Fruit fly (Drosophila melanogaster) whole organism, embryonic: Measurements from ENCODE around the gene Ythdc1.
A peak's percentile ranks its signal among the peaks of the same experiment; 100 is the strongest.

Experiments
- Aef1 ChIP-seq: fragments of 200-800 bp; sonication (Bioruptor generic); IDR thresholded peaks from 3 replicates; pipeline ENCODE4 v1.3.6; 2022; ENCODE audit warnings: missing biosample characterization, missing genetic modification characterization
- Atf6 ChIP-seq: fragments of 200-800 bp; sonication (Bioruptor generic); IDR thresholded peaks from 2 replicates; pipeline ENCODE4 v1.3.6; 2022; ENCODE audit warnings: missing biosample characterization, missing genetic modification characterization
- Bgb ChIP-seq: fragments of 200-800 bp; sonication (Bioruptor generic); IDR thresholded peaks from 2 replicates; pipeline ENCODE4 v1.3.6; 2022; ENCODE audit warnings: missing biosample characterization, missing genetic modification characterization; ENCODE audit not compliant: partially characterized antibody
- CG11247 ChIP-seq: fragments of 200-800 bp; sonication (Bioruptor generic); IDR thresholded peaks from 2 replicates; pipeline ENCODE4 v1.3.6; 2022; ENCODE audit warnings: missing biosample characterization, missing genetic modification characterization
- CG12071 ChIP-seq: fragments of 200-800 bp; sonication (Bioruptor generic); optimal IDR thresholded peaks from 3 replicates; lab custom pipeline; 2018; ENCODE audit warnings: missing biosample characterization, mild to moderate bottlenecking, missing genetic modification characterization
- CG12219 ChIP-seq: fragments of 200-800 bp; sonication (Bioruptor generic); optimal IDR thresholded peaks from 3 replicates; lab custom pipeline; 2018; ENCODE audit warnings: missing biosample characterization, mild to moderate bottlenecking, missing genetic modification characterization
- CG12942 ChIP-seq: fragments of 200-800 bp; sonication (Bioruptor generic); optimal IDR thresholded peaks from 3 replicates; lab custom pipeline; 2016; ENCODE audit warnings: missing biosample characterization, missing genetic modification characterization
- CG14441 ChIP-seq: fragments of 200-800 bp; sonication (Bioruptor generic); IDR thresholded peaks from 2 replicates; pipeline ENCODE4 v1.3.6; 2022; ENCODE audit warnings: missing biosample characterization, missing genetic modification characterization
- CG15601 ChIP-seq: fragments of 200-800 bp; sonication (Bioruptor generic); optimal IDR thresholded peaks from 3 replicates; lab custom pipeline; 2019; ENCODE audit warnings: missing biosample characterization, mild to moderate bottlenecking, missing genetic modification characterization, moderate library complexity
- CG1603 ChIP-seq: fragments of 200-800 bp; sonication (Bioruptor generic); optimal IDR thresholded peaks from 2 replicates; lab custom pipeline; 2019; ENCODE audit warnings: missing biosample characterization, mild to moderate bottlenecking, missing genetic modification characterization, moderate library complexity
- CG17385 ChIP-seq: fragments of 200-800 bp; sonication (Bioruptor generic); optimal IDR thresholded peaks from 3 replicates; lab custom pipeline; 2018; ENCODE audit warnings: missing biosample characterization, mild to moderate bottlenecking, missing genetic modification characterization
- CG17829 ChIP-seq: fragments of 200-800 bp; optimal IDR thresholded peaks from 2 replicates; lab custom pipeline; 2019; ENCODE audit warnings: missing biosample characterization, mild to moderate bottlenecking, missing genetic modification characterization, moderate library complexity
- CG18476 ChIP-seq: fragments of 200-800 bp; sonication (Bioruptor generic); optimal IDR thresholded peaks from 2 replicates; lab custom pipeline; 2016; ENCODE audit warnings: missing biosample characterization, mild to moderate bottlenecking, missing genetic modification characterization
- CG18619 ChIP-seq: fragments of 200-800 bp; sonication (Bioruptor generic); optimal IDR thresholded peaks from 3 replicates; lab custom pipeline; 2017; ENCODE audit warnings: missing biosample characterization, mild to moderate bottlenecking, missing genetic modification characterization
- CG31365 ChIP-seq: fragments of 200-800 bp; sonication (Bioruptor generic); optimal IDR thresholded peaks from 2 replicates; lab custom pipeline; 2018; ENCODE audit warnings: missing biosample characterization, mild to moderate bottlenecking, missing genetic modification characterization
- CG31388 ChIP-seq: fragments of 200-800 bp; sonication (Bioruptor generic); optimal IDR thresholded peaks from 2 replicates; lab custom pipeline; 2016; ENCODE audit warnings: missing biosample characterization, missing genetic modification characterization
- CG4360 ChIP-seq: fragments of 200-800 bp; sonication (Bioruptor generic); IDR thresholded peaks from 2 replicates; pipeline ENCODE4 v1.3.6; 2022; ENCODE audit warnings: missing biosample characterization, missing genetic modification characterization
- CG6175 ChIP-seq: fragments of 200-800 bp; sonication (Bioruptor generic); IDR thresholded peaks from 3 replicates; pipeline ENCODE4 v1.3.6; 2022; ENCODE audit warnings: missing biosample characterization, missing genetic modification characterization
- CG8765 ChIP-seq: fragments of 200-800 bp; sonication (Bioruptor generic); IDR thresholded peaks from 2 replicates; pipeline ENCODE4 v1.3.6; 2022; ENCODE audit warnings: missing biosample characterization, missing genetic modification characterization
- CG9215 ChIP-seq: fragments of 200-800 bp; sonication (Bioruptor generic); IDR thresholded peaks from 2 replicates; pipeline ENCODE4 v1.3.6; 2022; ENCODE audit warnings: missing biosample characterization, missing genetic modification characterization
- CG9932 ChIP-seq: fragments of 200-800 bp; sonication (Bioruptor generic); IDR thresholded peaks from 2 replicates; pipeline ENCODE4 v1.3.6; 2022; ENCODE audit warnings: missing biosample characterization, missing genetic modification characterization
- D19B ChIP-seq: fragments of 200-800 bp; sonication (Bioruptor generic); optimal IDR thresholded peaks from 2 replicates; lab custom pipeline; 2017; ENCODE audit warnings: missing biosample characterization, mild to moderate bottlenecking, missing genetic modification characterization
- E2f2 ChIP-seq: fragments of 200-800 bp; sonication (Bioruptor generic); IDR thresholded peaks from 2 replicates; pipeline ENCODE4 v1.3.6; 2022; ENCODE audit warnings: missing biosample characterization, missing genetic modification characterization
- Fer1 ChIP-seq: fragments of 200-800 bp; sonication (Bioruptor generic); optimal IDR thresholded peaks from 2 replicates; lab custom pipeline; 2017; ENCODE audit warnings: missing biosample characterization, mild to moderate bottlenecking, missing genetic modification characterization
- Gsc ChIP-seq: fragments of 200-800 bp; sonication (Bioruptor generic); IDR thresholded peaks from 2 replicates; pipeline ENCODE4 v1.3.6; 2022; ENCODE audit warnings: missing biosample characterization, missing genetic modification characterization
- HHEX ChIP-seq: fragments of 200-800 bp; sonication (Bioruptor generic); optimal IDR thresholded peaks from 3 replicates; lab custom pipeline; 2017; ENCODE audit warnings: missing biosample characterization, mild to moderate bottlenecking, missing genetic modification characterization, missing genetic modification reagents
- Rx ChIP-seq: fragments of 200-800 bp; sonication (Bioruptor generic); IDR thresholded peaks from 2 replicates; pipeline ENCODE4 v1.3.6; 2022; ENCODE audit warnings: missing biosample characterization, missing genetic modification characterization
- Sox102F ChIP-seq: fragments of 200-800 bp; sonication (Bioruptor generic); optimal IDR thresholded peaks from 2 replicates; lab custom pipeline; 2018; ENCODE audit warnings: missing biosample characterization, mild to moderate bottlenecking, missing genetic modification characterization, moderate library complexity
- Sry-δ ChIP-seq: fragments of 200-800 bp; sonication (Bioruptor generic); optimal IDR thresholded peaks from 2 replicates; lab custom pipeline; 2016; ENCODE audit warnings: missing biosample characterization, missing genetic modification characterization
- Xrp1 ChIP-seq: fragments of 200-800 bp; sonication (Bioruptor generic); IDR thresholded peaks from 2 replicates; pipeline ENCODE4 v1.3.6; 2022; ENCODE audit warnings: missing biosample characterization, missing genetic modification characterization
- YL-1 ChIP-seq: fragments of 200-800 bp; sonication (Bioruptor generic); optimal IDR thresholded peaks from 3 replicates; lab custom pipeline; 2017; ENCODE audit warnings: missing biosample characterization, mild to moderate bottlenecking, missing genetic modification characterization
- ap ChIP-seq: fragments of 200-800 bp; sonication (Bioruptor generic); IDR thresholded peaks from 2 replicates; pipeline ENCODE4 v1.3.6; 2022; ENCODE audit warnings: missing biosample characterization, missing genetic modification characterization
- ci ChIP-seq: fragments of 200-800 bp; sonication (Bioruptor generic); IDR thresholded peaks from 3 replicates; pipeline ENCODE4 v1.3.6; 2022; ENCODE audit warnings: missing biosample characterization, missing genetic modification characterization
- dysf ChIP-seq: fragments of 200-800 bp; sonication (Bioruptor generic); IDR thresholded peaks from 3 replicates; pipeline ENCODE4 v1.3.6; 2022; ENCODE audit warnings: missing biosample characterization, missing genetic modification characterization
- eve ChIP-seq, 2 experiments: fragments of >200 bp; optimal IDR thresholded peaks; 2 replicates each; lab custom pipeline; 2017; ENCODE audit warnings: missing biosample characterization in 2 of 2, missing genetic modification characterization in 2 of 2
- fd3F ChIP-seq: fragments of 200-800 bp; sonication (Bioruptor generic); optimal IDR thresholded peaks from 2 replicates; lab custom pipeline; 2018; ENCODE audit warnings: missing biosample characterization, mild to moderate bottlenecking, missing genetic modification characterization, moderate library complexity
- gem ChIP-seq: fragments of 200-800 bp; sonication (Bioruptor generic); optimal IDR thresholded peaks from 2 replicates; lab custom pipeline; 2019; ENCODE audit warnings: missing biosample characterization, mild to moderate bottlenecking, missing genetic modification characterization, moderate library complexity
- grau ChIP-seq: fragments of 200-800 bp; optimal IDR thresholded peaks from 3 replicates; lab custom pipeline; 2019; ENCODE audit warnings: missing biosample characterization, mild to moderate bottlenecking, missing genetic modification characterization, moderate library complexity
- nau ChIP-seq: fragments of 200-800 bp; sonication (Bioruptor generic); optimal IDR thresholded peaks from 3 replicates; lab custom pipeline; 2017; ENCODE audit warnings: missing biosample characterization, mild to moderate bottlenecking, missing genetic modification characterization, missing genetic modification reagents
- pan ChIP-seq, 4 experiments: fragments of >200 bp in 3 of 4; fragments of 200-800 bp in 1 of 4; sonication (Bioruptor generic) in 1 of 4; optimal IDR thresholded peaks in 3 of 4; IDR thresholded peaks in 1 of 4; 2 replicates each; pipeline versions ENCODE4 v1.3.6 to Lab custom; 2017 to 2022; ENCODE audit warnings: missing biosample characterization in 2 of 4, missing genetic modification characterization in 2 of 4, mixed read lengths in 1 of 4
- prd ChIP-seq, 3 experiments: fragments of >200 bp in 2 of 3; fragments of 200-800 bp in 1 of 3; sonication (Bioruptor generic) in 1 of 3; optimal IDR thresholded peaks in 2 of 3; IDR thresholded peaks in 1 of 3; 2 replicates in 2 of 3; 3 replicates in 1 of 3; pipeline versions ENCODE4 v1.3.6 to Lab custom; 2017 to 2022; ENCODE audit warnings: missing biosample characterization in 1 of 3, missing genetic modification characterization in 1 of 3
- ranshi ChIP-seq: fragments of 200-800 bp; sonication (Bioruptor generic); IDR thresholded peaks from 2 replicates; pipeline ENCODE4 v1.3.6; 2022; ENCODE audit warnings: missing biosample characterization, missing genetic modification characterization
- sens ChIP-seq: fragments of 200-800 bp; sonication (Bioruptor generic); peaks from one replicate; lab custom pipeline; 2016; ENCODE audit warnings: missing biosample characterization, missing genetic modification characterization
- sob ChIP-seq: fragments of 200-800 bp; sonication (Bioruptor generic); IDR thresholded peaks from 2 replicates; pipeline ENCODE4 v1.3.6; 2022; ENCODE audit warnings: missing biosample characterization, missing genetic modification characterization
- sqz ChIP-seq: fragments of 200-800 bp; sonication (Bioruptor generic); optimal IDR thresholded peaks from 3 replicates; lab custom pipeline; 2018; ENCODE audit warnings: missing biosample characterization, mild to moderate bottlenecking, missing genetic modification characterization
- usp ChIP-seq: fragments of >200 bp; optimal IDR thresholded peaks from 2 replicates; lab custom pipeline; 2017; ENCODE audit warnings: missing biosample characterization, missing genetic modification characterization
- vvl ChIP-seq: fragments of 200-800 bp; sonication (Bioruptor generic); IDR thresholded peaks from 2 replicates; pipeline ENCODE4 v1.3.6; 2022; ENCODE audit warnings: missing biosample characterization, missing genetic modification characterization
- zf30C ChIP-seq: fragments of 200-800 bp; sonication (Bioruptor generic); optimal IDR thresholded peaks from 3 replicates; lab custom pipeline; 2018; ENCODE audit warnings: missing biosample characterization, mild to moderate bottlenecking, missing genetic modification characterization
- zfh1 ChIP-seq: fragments of 200-800 bp; sonication (Bioruptor generic); IDR thresholded peaks from 3 replicates; pipeline ENCODE4 v1.3.6; 2022; ENCODE audit warnings: missing biosample characterization, missing genetic modification characterization

The Ythdc1 gene

dm6 chr3L:3381869-3382488, 8.0 kb upstream of the Ythdc1 start (continued):
- TF ChIP-seq dysf (GFP tag; lab: Robert Waterston, UW) (peak; percentile 76), Aef1 (GFP tag; lab: Robert Waterston, UW) (peak; percentile 50), ranshi (GFP tag; lab: Robert Waterston, UW) (0 out of 2 replicates have a peak, but pooled peaks have one; percentile 37), CG1603 (tag; lab: Kevin White, UChicago) (peak; percentile 63), YL-1 (GFP tag; lab: Kevin White, UChicago) (no peak), CG17829 (no peak), CG12219 (GFP tag; lab: Kevin White, UChicago) (peak; percentile 22), CG31365 (tag; lab: Kevin White, UChicago) (peak; percentile 4), HHEX (GFP tag; lab: Kevin White, UChicago) (peak; percentile 16), prd (optimal IDR thresholded peaks at IDR 0.05; lab: Kevin White, UChicago) (no peak), prd (GFP tag; IDR thresholded peaks at IDR 0.05; lab: Robert Waterston, UW) (peak; percentile 60; the same call in 2 of the 3 replicates), CG12071 (GFP tag; lab: Kevin White, UChicago) (peak; percentile 33), Sry-δ (no peak), CG8765 (GFP tag; lab: Robert Waterston, UW) (peak; percentile 39), Rx (peak; percentile 49; the same call in 1 of the 2 replicates), D19B (GFP tag; lab: Kevin White, UChicago) (peak; percentile 6), CG9215 (peak; percentile 32; the same call in 1 of the 2 replicates), eve (GFP tag; optimal IDR thresholded peaks at IDR 0.05; lab: Kevin White, UChicago) (no peak), sqz (GFP tag; lab: Kevin White, UChicago) (no peak), gem (tag; lab: Kevin White, UChicago) (peak; percentile 57), zfh1 (peak; percentile 64; the same call in 2 of the 3 replicates), CG18476 (no peak), CG17385 (GFP tag; lab: Kevin White, UChicago) (peak; percentile 26), zf30C (GFP tag; lab: Kevin White, UChicago) (no peak), usp (GFP tag; lab: Kevin White, UChicago) (no peak), vvl (GFP tag; lab: Robert Waterston, UW) (peak; percentile 57), sens (GFP tag; lab: Kevin White, UChicago) (peak; percentile 27), pan (optimal IDR thresholded peaks at IDR 0.05; lab: Kevin White, UChicago) (no peak), pan (GFP tag; optimal IDR thresholded peaks at IDR 0.05 in 1 of 2, IDR thresholded peaks at IDR 0.05 in 1 of 2) (peak in 1 of 2 experiments; percentile 66), CG15601 (tag; lab: Kevin White, UChicago) (no peak), CG12942 (GFP tag; lab: Kevin White, UChicago) (no peak), Bgb (no peak), CG4360 (GFP tag; lab: Robert Waterston, UW) (peak; percentile 88), Fer1 (GFP tag; lab: Kevin White, UChicago) (peak; percentile 40), CG14441 (GFP tag; lab: Robert Waterston, UW) (peak; percentile 71), Xrp1 (peak; percentile 50), CG31388 (GFP tag; lab: Kevin White, UChicago) (no peak), CG11247 (GFP tag; lab: Robert Waterston, UW) (peak; percentile 49; the same call in 1 of the 2 replicates), fd3F (GFP tag; lab: Kevin White, UChicago) (peak; percentile 27), Gsc (GFP tag; lab: Robert Waterston, UW) (no peak), CG6175 (GFP tag; lab: Robert Waterston, UW) (peak; percentile 6; the same call in 1 of the 3 replicates), ap (peak; percentile 28; the same call in 1 of the 2 replicates), grau (tag; lab: Kevin White, UChicago) (peak; percentile 44), Atf6 (GFP tag; lab: Robert Waterston, UW) (peak; percentile 62), E2f2 (GFP tag; lab: Robert Waterston, UW) (no peak), nau (GFP tag; lab: Kevin White, UChicago) (no peak), ci (GFP tag; lab: Robert Waterston, UW) (peak; percentile 64), Sox102F (GFP tag; lab: Kevin White, UChicago) (peak; percentile 75), CG18619 (GFP tag; lab: Kevin White, UChicago) (no peak), sob (GFP tag; lab: Robert Waterston, UW) (peak; percentile 59; the same call in 1 of the 2 replicates), CG9932 (GFP tag; lab: Robert Waterston, UW) (peak; percentile 78)
